Fruit fly (Drosophila melanogaster) whole organism, prepupa: ENCODE results near the gene CG7974.

Source experiments
- Blimp-1 ChIP-seq: fragments of 200-800 bp; sonication (Bioruptor generic); optimal IDR thresholded peaks from 3 replicates; lab custom pipeline; 2017; ENCODE audit warnings: missing biosample characterization, missing genetic modification characterization, mild to moderate bottlenecking, moderate library complexity, missing genetic modification reagents
- CG10669 ChIP-seq: fragments of 200-800 bp; sonication (Bioruptor generic); optimal IDR thresholded peaks from 3 replicates; lab custom pipeline; 2018; ENCODE audit warnings: missing biosample characterization, mild to moderate bottlenecking, missing genetic modification characterization, moderate library complexity
- CG11294 ChIP-seq: fragments of 200-800 bp; sonication (Bioruptor generic); IDR thresholded peaks from 2 replicates; pipeline ENCODE4 v1.3.6; 2022; ENCODE audit warnings: missing biosample characterization, missing genetic modification characterization
- CG11762 ChIP-seq: fragments of 200-800 bp; sonication (Bioruptor generic); optimal IDR thresholded peaks from 3 replicates; lab custom pipeline; 2016; ENCODE audit warnings: missing biosample characterization, missing genetic modification characterization; ENCODE audit not compliant: insufficient read depth
- CG15336 ChIP-seq: fragments of 200-800 bp; sonication (Bioruptor generic); IDR thresholded peaks from 2 replicates; pipeline ENCODE4 v1.3.6; 2022; ENCODE audit warnings: missing biosample characterization, missing genetic modification characterization
- CG16779 ChIP-seq: fragments of 200-800 bp; sonication (Bioruptor generic); optimal IDR thresholded peaks from 3 replicates; lab custom pipeline; 2017; ENCODE audit warnings: missing biosample characterization, mild to moderate bottlenecking, missing genetic modification characterization
- CG31627 ChIP-seq: fragments of 200-800 bp; sonication (Bioruptor generic); optimal IDR thresholded peaks from 3 replicates; lab custom pipeline; 2016; ENCODE audit warnings: missing biosample characterization, missing genetic modification characterization
- CG32006 ChIP-seq: fragments of 200-800 bp; sonication (Bioruptor generic); optimal IDR thresholded peaks from 3 replicates; lab custom pipeline; 2017; ENCODE audit warnings: missing biosample characterization, mild to moderate bottlenecking, missing genetic modification characterization
- CG3919 ChIP-seq: fragments of 200-800 bp; sonication (Bioruptor generic); optimal IDR thresholded peaks from 3 replicates; lab custom pipeline; 2016; ENCODE audit warnings: missing biosample characterization, missing genetic modification characterization
- CG6163 ChIP-seq: fragments of 200-800 bp; sonication (Bioruptor generic); IDR thresholded peaks from 3 replicates; pipeline ENCODE4 v1.3.6; 2022; ENCODE audit warnings: missing biosample characterization, missing genetic modification characterization
- CG6276 ChIP-seq: fragments of 200-800 bp; sonication (Bioruptor generic); optimal IDR thresholded peaks from 2 replicates; lab custom pipeline; 2017; ENCODE audit warnings: missing biosample characterization, mild to moderate bottlenecking, missing genetic modification characterization
- CG6808 ChIP-seq: fragments of 200-800 bp; sonication (Bioruptor generic); optimal IDR thresholded peaks from 3 replicates; lab custom pipeline; 2017; ENCODE audit warnings: missing biosample characterization, missing genetic modification characterization, mild to moderate bottlenecking, moderate library complexity, missing genetic modification reagents
- CG7368 ChIP-seq: fragments of 200-800 bp; sonication (Bioruptor generic); optimal IDR thresholded peaks from 3 replicates; lab custom pipeline; 2016; ENCODE audit warnings: missing biosample characterization, missing genetic modification characterization
- CG8319 ChIP-seq: fragments of 200-800 bp; sonication (Bioruptor generic); optimal IDR thresholded peaks from 3 replicates; lab custom pipeline; 2016; ENCODE audit warnings: missing biosample characterization, missing genetic modification characterization
- CG8632 ChIP-seq: fragments of 200-800 bp; sonication (Bioruptor generic); optimal IDR thresholded peaks from 3 replicates; lab custom pipeline; 2016; ENCODE audit warnings: missing biosample characterization, missing genetic modification characterization
- CG9139 ChIP-seq: fragments of 200-800 bp; sonication (Bioruptor generic); optimal IDR thresholded peaks from 3 replicates; lab custom pipeline; 2017; ENCODE audit warnings: missing biosample characterization, mild to moderate bottlenecking, missing genetic modification characterization
- Eip75B ChIP-seq: fragments of 200-800 bp; sonication (Bioruptor generic); optimal IDR thresholded peaks from 3 replicates; lab custom pipeline; 2016; ENCODE audit warnings: missing biosample characterization, missing genetic modification characterization
- Eip93F ChIP-seq: fragments of 200-800 bp; sonication (Bioruptor generic); optimal IDR thresholded peaks from 2 replicates; lab custom pipeline; 2016; ENCODE audit warnings: missing biosample characterization, mild to moderate bottlenecking, missing genetic modification characterization
- Gug ChIP-seq: fragments of 200-800 bp; sonication (Bioruptor generic); IDR thresholded peaks from 2 replicates; pipeline ENCODE4 v1.3.6; 2022; ENCODE audit warnings: missing biosample characterization, missing genetic modification characterization
- Hr39 ChIP-seq: fragments of 200-800 bp; sonication (Bioruptor generic); optimal IDR thresholded peaks from 2 replicates; lab custom pipeline; 2016; ENCODE audit warnings: missing biosample characterization, missing genetic modification characterization
- Hr4 ChIP-seq: fragments of 200-800 bp; sonication (Bioruptor generic); optimal IDR thresholded peaks from 3 replicates; lab custom pipeline; 2016; ENCODE audit warnings: missing biosample characterization, missing genetic modification characterization
- Lpt ChIP-seq: fragments of 200-800 bp; sonication (Bioruptor generic); optimal IDR thresholded peaks from 3 replicates; lab custom pipeline; 2016; ENCODE audit warnings: missing biosample characterization, missing genetic modification characterization
- Met ChIP-seq: fragments of 200-800 bp; sonication (Bioruptor generic); optimal IDR thresholded peaks from 3 replicates; lab custom pipeline; 2016; ENCODE audit warnings: missing biosample characterization, missing genetic modification characterization
- Smox ChIP-seq: fragments of 200-800 bp; sonication (Bioruptor generic); optimal IDR thresholded peaks from 3 replicates; lab custom pipeline; 2016; ENCODE audit warnings: missing biosample characterization, missing genetic modification characterization
- Sox102F ChIP-seq: fragments of 200-800 bp; sonication (Bioruptor generic); optimal IDR thresholded peaks from 2 replicates; lab custom pipeline; 2016; ENCODE audit warnings: missing biosample characterization, mild to moderate bottlenecking, missing genetic modification characterization
- Sox15 ChIP-seq: fragments of 200-800 bp; sonication (Bioruptor generic); optimal IDR thresholded peaks from 3 replicates; lab custom pipeline; 2016; ENCODE audit warnings: missing biosample characterization, missing genetic modification characterization
- acj6 ChIP-seq: fragments of 200-800 bp; sonication (Bioruptor generic); optimal IDR thresholded peaks from 3 replicates; lab custom pipeline; 2016; ENCODE audit warnings: missing biosample characterization, missing genetic modification characterization
- cyc ChIP-seq: fragments of 200-800 bp; sonication (Bioruptor generic); optimal IDR thresholded peaks from 3 replicates; lab custom pipeline; 2016; ENCODE audit warnings: missing biosample characterization, missing genetic modification characterization
- esn ChIP-seq: fragments of 200-800 bp; sonication (Bioruptor generic); optimal IDR thresholded peaks from 2 replicates; lab custom pipeline; 2016; ENCODE audit warnings: missing biosample characterization, mild to moderate bottlenecking, missing genetic modification characterization, moderate library complexity
- fd59A ChIP-seq: fragments of 200-800 bp; sonication (Bioruptor generic); optimal IDR thresholded peaks from 2 replicates; lab custom pipeline; 2017; ENCODE audit warnings: missing biosample characterization, mild to moderate bottlenecking, missing genetic modification characterization, missing genetic modification reagents
- fd85E ChIP-seq: fragments of 200-800 bp; sonication (Bioruptor generic); optimal IDR thresholded peaks from 3 replicates; lab custom pipeline; 2016; ENCODE audit warnings: missing biosample characterization, missing genetic modification characterization
- fkh ChIP-seq: fragments of 200-800 bp; sonication (Bioruptor generic); optimal IDR thresholded peaks from 3 replicates; lab custom pipeline; 2017; ENCODE audit warnings: missing biosample characterization, mild to moderate bottlenecking, missing genetic modification characterization, moderate library complexity
- lz ChIP-seq: fragments of 200-800 bp; sonication (Bioruptor generic); optimal IDR thresholded peaks from 3 replicates; lab custom pipeline; 2016; ENCODE audit warnings: missing biosample characterization, missing genetic modification characterization
- net ChIP-seq: fragments of 200-800 bp; sonication (Bioruptor generic); optimal IDR thresholded peaks from 3 replicates; lab custom pipeline; 2016; ENCODE audit warnings: missing biosample characterization, missing genetic modification characterization
- pdm3 ChIP-seq: fragments of 200-800 bp; sonication (Bioruptor generic); optimal IDR thresholded peaks from 3 replicates; lab custom pipeline; 2016; ENCODE audit warnings: missing biosample characterization, missing genetic modification characterization
- spab ChIP-seq: fragments of 200-800 bp; sonication (Bioruptor generic); optimal IDR thresholded peaks from 2 replicates; lab custom pipeline; 2017; ENCODE audit warnings: missing biosample characterization, mild to moderate bottlenecking, missing genetic modification characterization, missing genetic modification reagents
- ss ChIP-seq, 2 experiments: fragments of 200-800 bp; sonication (Bioruptor generic); optimal IDR thresholded peaks; 2 replicates in 1 of 2; 3 replicates in 1 of 2; lab custom pipeline; 2017 to 2018; ENCODE audit warnings: mild to moderate bottlenecking in 2 of 2, missing biosample characterization in 2 of 2, missing genetic modification characterization in 2 of 2, moderate library complexity in 1 of 2
- svp ChIP-seq: fragments of 200-800 bp; sonication (Bioruptor generic); peaks from one replicate; lab custom pipeline; 2016; ENCODE audit warnings: missing biosample characterization, missing genetic modification characterization
- topi ChIP-seq: fragments of 200-800 bp; sonication (Bioruptor generic); optimal IDR thresholded peaks from 3 replicates; lab custom pipeline; 2016; ENCODE audit warnings: missing biosample characterization, missing genetic modification characterization
- vri ChIP-seq: fragments of 200-800 bp; sonication (Bioruptor generic); optimal IDR thresholded peaks from 3 replicates; lab custom pipeline; 2016; ENCODE audit warnings: missing biosample characterization, mild to moderate bottlenecking, missing genetic modification characterization

The CG7974 gene

dm6 chr3L:1618116-1618727 is 46.7 kb upstream of the CG7974 start, which contains the start of the genes CG13926, ABCB7 and CG33230 (continued):
- TF ChIP-seq Eip93F (GFP tag; lab: Kevin White, UChicago) = no peak
- no peak for TF ChIP-seq pdm3
- TF ChIP-seq CG3919 = no peak
- TF ChIP-seq topi (GFP tag; lab: Kevin White, UChicago) = no peak
- TF ChIP-seq CG31627 (GFP tag; lab: Kevin White, UChicago) = peak; percentile 10
- TF ChIP-seq Eip75B (GFP tag; lab: Kevin White, UChicago) = peak; percentile 45
- no peak for TF ChIP-seq net
- TF ChIP-seq spab = no peak
- TF ChIP-seq Sox15 (GFP tag; lab: Kevin White, UChicago) = no peak
- TF ChIP-seq CG11762 = no peak
- TF ChIP-seq CG7368 = no peak
- no peak for TF ChIP-seq Lpt (GFP tag; lab: Kevin White, UChicago)
- TF ChIP-seq CG6163 = 0 out of 3 replicates have a peak, but pooled peaks have one; percentile 28
- TF ChIP-seq CG15336 (GFP tag; lab: Robert Waterston, UW) = no peak
- no peak for TF ChIP-seq CG6808 (GFP tag; lab: Kevin White, UChicago)
- TF ChIP-seq fkh = no peak
- TF ChIP-seq Met (GFP tag; lab: Kevin White, UChicago) = no peak
- TF ChIP-seq ss (GFP tag; optimal IDR thresholded peaks at IDR 0.05; lab: Kevin White, UChicago) = peak in 1 of 2 experiments; percentile 36
- TF ChIP-seq lz (GFP tag; lab: Kevin White, UChicago) = peak; percentile 31
- no peak for TF ChIP-seq Gug (GFP tag; lab: Robert Waterston, UW)
- TF ChIP-seq fd59A (GFP tag; lab: Kevin White, UChicago) = no peak
- no peak for TF ChIP-seq acj6 (GFP tag; lab: Kevin White, UChicago)
- TF ChIP-seq, all 60 proteins: peak for 15

DNA sequence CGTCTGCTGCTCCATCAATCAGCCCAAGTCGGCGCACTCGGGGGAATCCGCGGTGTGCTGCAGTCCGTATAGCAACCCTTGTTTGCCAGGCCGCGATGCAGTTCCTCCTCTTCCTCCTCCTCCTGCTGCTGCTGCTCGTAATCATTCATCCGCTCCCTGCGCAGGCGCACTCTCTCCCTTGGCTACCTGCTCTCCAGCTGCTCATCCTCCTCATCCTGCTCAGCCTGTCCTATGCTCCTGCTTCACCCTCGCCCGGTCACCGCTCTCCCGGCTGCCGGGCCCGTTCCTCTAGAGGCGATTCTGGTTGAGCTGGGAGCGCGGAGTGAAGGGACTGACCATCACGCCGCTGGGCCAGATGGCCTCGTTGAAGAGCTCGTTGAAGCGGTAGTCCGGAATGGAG is 38.0 kb upstream of the CG7974 start:
- TF ChIP-seq Blimp-1 (GFP tag; lab: Kevin White, UChicago) = no peak
- no peak for TF ChIP-seq CG11762
- no peak for TF ChIP-seq cyc (GFP tag; lab: Kevin White, UChicago)
- TF ChIP-seq svp (GFP tag; lab: Kevin White, UChicago) = peak; percentile 38
- TF ChIP-seq esn (GFP tag; lab: Kevin White, UChicago) = no peak
- TF ChIP-seq, all 60 proteins: peak for 1

DNA sequence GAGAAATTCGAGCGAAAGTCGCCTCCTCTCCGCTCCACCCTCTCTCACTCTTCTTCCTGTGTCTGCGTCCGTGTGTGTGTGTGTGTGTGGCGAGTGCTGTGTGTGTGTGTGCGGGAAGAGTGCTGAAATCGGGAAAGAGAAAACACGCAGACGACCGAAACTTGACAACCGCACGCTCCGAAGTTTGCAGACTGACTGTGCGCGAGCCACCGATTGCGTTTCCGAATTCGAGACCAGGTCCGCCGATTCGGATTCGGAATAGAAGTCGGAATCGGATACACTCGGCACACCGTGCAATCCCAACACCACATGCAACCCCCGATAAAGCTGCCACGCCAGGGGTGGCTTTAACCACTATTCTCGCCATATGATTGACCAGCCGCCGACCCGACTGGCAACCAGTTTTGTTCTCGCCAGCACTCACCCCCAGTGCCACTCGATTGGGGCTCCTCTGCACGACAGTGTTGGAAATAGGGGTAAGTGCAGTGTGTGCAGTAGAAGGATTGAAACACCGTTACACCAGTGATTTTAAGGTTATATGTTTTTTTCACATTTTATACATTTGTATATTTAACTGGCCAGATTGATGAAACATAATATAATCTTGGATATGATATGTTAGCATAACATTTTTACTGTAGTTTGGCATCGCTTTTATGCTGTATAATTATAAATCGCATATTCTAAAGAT is 36.6 kb upstream of the CG7974 start, which contains the start of gene CG13928:
CG13928 (minus strand) TSS at position 202 of the 691 bp plus-strand sequence.
- TF ChIP-seq svp (GFP tag; lab: Kevin White, UChicago) (peak; percentile 29), Smox (GFP tag; lab: Kevin White, UChicago) (no peak)

- TF ChIP-seq Hr39 (GFP tag; lab: Kevin White, UChicago) (peak; percentile 37), CG16779 (tag; lab: Kevin White, UChicago) (no peak), Eip75B (GFP tag; lab: Kevin White, UChicago) (peak; percentile 12), CG32006 (GFP tag; lab: Kevin White, UChicago) (peak; percentile 43), Sox102F (GFP tag; lab: Kevin White, UChicago) (peak; percentile 19), Hr4 (peak; percentile 49), CG11294 (GFP tag; lab: Robert Waterston, UW) (no peak), spab (no peak), CG8632 (GFP tag; lab: Kevin White, UChicago) (no peak), Met (GFP tag; lab: Kevin White, UChicago) (no peak), CG6808 (GFP tag; lab: Kevin White, UChicago) (no peak), CG10669 (GFP tag; lab: Kevin White, UChicago) (no peak), fd85E (GFP tag; lab: Kevin White, UChicago) (no peak), Smox (GFP tag; lab: Kevin White, UChicago) (peak; percentile 34), pdm3 (no peak), CG8319 (GFP tag; lab: Kevin White, UChicago) (no peak), CG15336 (GFP tag; lab: Robert Waterston, UW) (0 out of 2 replicates have a peak, but pooled peaks have one; percentile 18), net (peak; percentile 16), lz (GFP tag; lab: Kevin White, UChicago) (peak; percentile 9), CG3919 (no peak), vri (GFP tag; lab: Kevin White, UChicago) (no peak), topi (GFP tag; lab: Kevin White, UChicago) (no peak), CG7368 (no peak), CG6276 (GFP tag; lab: Kevin White, UChicago) (no peak), CG31627 (GFP tag; lab: Kevin White, UChicago) (peak; percentile 17), acj6 (GFP tag; lab: Kevin White, UChicago) (peak; percentile 36), CG9139 (no peak)
Observed at dm6 chr3L:1629064-1629777, 35.7 kb upstream of the CG7974 start, which contains the start of gene GC. GC (minus strand) TSS chr3L:1629301.
